Worm (Caenorhabditis elegans) whole organism, late embryonic: ENCODE measurements around the gene arrd-17.

Experiments
- C38D4.7 ChIP-seq: fragments of 200-800 bp; sonication (Bioruptor generic); optimal IDR thresholded peaks from 2 replicates; lab custom pipeline; 2018; ENCODE audit warnings: mild to moderate bottlenecking, missing genetic modification characterization, moderate library complexity, missing compliant biosample characterization
- F13H6.1 ChIP-seq: sonication (generic microtip); optimal IDR thresholded peaks from 2 replicates; lab custom pipeline; 2016; ENCODE audit warnings: missing genetic modification characterization, missing compliant biosample characterization
- K02D7.2 ChIP-seq: sonication (generic microtip); optimal IDR thresholded peaks from 2 replicates; lab custom pipeline; 2017; ENCODE audit warnings: mild to moderate bottlenecking, missing genetic modification characterization, missing compliant biosample characterization
- Y22D7AL.16 ChIP-seq: sonication (generic microtip); optimal IDR thresholded peaks from 2 replicates; lab custom pipeline; 2016; ENCODE audit warnings: missing genetic modification characterization, missing compliant biosample characterization
- ahr-1 ChIP-seq: sonication (generic microtip); optimal IDR thresholded peaks from 2 replicates; lab custom pipeline; 2016; ENCODE audit warnings: missing genetic modification characterization, missing compliant biosample characterization
- ceh-18 ChIP-seq: sonication (generic microtip); optimal IDR thresholded peaks from 2 replicates; lab custom pipeline; 2016; ENCODE audit warnings: missing genetic modification characterization, missing compliant biosample characterization
- ceh-2 ChIP-seq: sonication (generic microtip); optimal IDR thresholded peaks from 2 replicates; lab custom pipeline; 2016; ENCODE audit warnings: missing genotype, missing genetic modification characterization, missing compliant biosample characterization
- ceh-22 ChIP-seq: sonication (generic microtip); optimal IDR thresholded peaks from 2 replicates; lab custom pipeline; 2017; ENCODE audit warnings: missing biosample characterization, missing genetic modification characterization
- ceh-24 ChIP-seq: sonication (generic microtip); optimal IDR thresholded peaks from 2 replicates; lab custom pipeline; 2016; ENCODE audit warnings: mild to moderate bottlenecking, missing genetic modification characterization, missing compliant biosample characterization
- ceh-34 ChIP-seq: sonication (generic microtip); optimal IDR thresholded peaks from 2 replicates; lab custom pipeline; 2016; ENCODE audit warnings: mild to moderate bottlenecking, missing genetic modification characterization, missing compliant biosample characterization
- ceh-9 ChIP-seq: sonication (generic microtip); optimal IDR thresholded peaks from 2 replicates; lab custom pipeline; 2016; ENCODE audit warnings: mild to moderate bottlenecking, missing genetic modification characterization, inconsistent platforms, missing compliant biosample characterization
- che-1 ChIP-seq: sonication (generic microtip); optimal IDR thresholded peaks from 2 replicates; lab custom pipeline; 2016; ENCODE audit warnings: mild to moderate bottlenecking, missing genetic modification characterization, missing compliant biosample characterization
- dve-1 ChIP-seq: sonication (generic microtip); optimal IDR thresholded peaks from 2 replicates; lab custom pipeline; 2017; ENCODE audit warnings: antibody characterized with exemption, mild to moderate bottlenecking, missing genetic modification characterization, missing compliant biosample characterization
- ets-4 ChIP-seq: sonication (generic microtip); optimal IDR thresholded peaks from 2 replicates; lab custom pipeline; 2016; ENCODE audit warnings: missing genetic modification characterization, missing compliant biosample characterization
- eyg-1 ChIP-seq: sonication (generic microtip); optimal IDR thresholded peaks from 2 replicates; lab custom pipeline; 2016; ENCODE audit warnings: missing genotype, missing genetic modification characterization, missing compliant biosample characterization
- fax-1 ChIP-seq: sonication (generic microtip); optimal IDR thresholded peaks from 2 replicates; lab custom pipeline; 2016; ENCODE audit warnings: missing genotype, missing genetic modification characterization, missing compliant biosample characterization
- fkh-10 ChIP-seq: fragments of 150-350 bp; optimal IDR thresholded peaks from 2 replicates; lab custom pipeline; 2014; ENCODE audit warnings: missing biosample characterization, missing genetic modification reagents, missing genetic modification characterization
- fkh-6 ChIP-seq: sonication (generic microtip); optimal IDR thresholded peaks from 2 replicates; lab custom pipeline; 2016; ENCODE audit warnings: missing genetic modification characterization, missing compliant biosample characterization
- hlh-13 ChIP-seq: fragments of 200-800 bp; sonication (Bioruptor generic); optimal IDR thresholded peaks from 2 replicates; lab custom pipeline; 2018; ENCODE audit warnings: mild to moderate bottlenecking, missing genetic modification characterization, missing compliant biosample characterization
- hlh-15 ChIP-seq: sonication (generic microtip); optimal IDR thresholded peaks from 2 replicates; lab custom pipeline; 2016; ENCODE audit warnings: missing genetic modification characterization, missing compliant biosample characterization
- hlh-30 ChIP-seq: sonication (generic microtip); optimal IDR thresholded peaks from 2 replicates; lab custom pipeline; 2017; ENCODE audit warnings: antibody characterized with exemption, missing genetic modification characterization, missing compliant biosample characterization; ENCODE audit not compliant: insufficient read depth
- hlh-8 ChIP-seq: sonication (generic microtip); optimal IDR thresholded peaks from 2 replicates; lab custom pipeline; 2016; ENCODE audit warnings: missing genotype, missing genetic modification characterization, missing compliant biosample characterization
- lim-6 ChIP-seq: sonication (generic microtip); optimal IDR thresholded peaks from 2 replicates; lab custom pipeline; 2016; ENCODE audit warnings: missing genetic modification characterization, missing compliant biosample characterization
- madf-2 ChIP-seq: sonication (generic microtip); optimal IDR thresholded peaks from 2 replicates; lab custom pipeline; 2017; ENCODE audit warnings: missing genetic modification characterization, missing compliant biosample characterization
- mec-3 ChIP-seq: sonication (generic microtip); optimal IDR thresholded peaks from 2 replicates; lab custom pipeline; 2016; ENCODE audit warnings: borderline replicate concordance, missing genetic modification characterization, missing compliant biosample characterization
- npax-4 ChIP-seq: sonication (generic microtip); optimal IDR thresholded peaks from 2 replicates; lab custom pipeline; 2016; ENCODE audit warnings: missing genetic modification characterization, missing compliant biosample characterization
- odd-2 ChIP-seq: sonication (generic microtip); optimal IDR thresholded peaks from 2 replicates; lab custom pipeline; 2017; ENCODE audit warnings: antibody characterized with exemption, mild to moderate bottlenecking, missing genetic modification characterization, missing compliant biosample characterization
- pag-3 ChIP-seq: sonication (generic microtip); optimal IDR thresholded peaks from 2 replicates; lab custom pipeline; 2016; ENCODE audit warnings: missing compliant biosample characterization, missing genetic modification characterization, borderline replicate concordance
- pat-9 ChIP-seq: fragments of 200-800 bp; sonication (Bioruptor generic); optimal IDR thresholded peaks from 2 replicates; lab custom pipeline; 2018; ENCODE audit warnings: mild to moderate bottlenecking, missing genetic modification characterization, moderate library complexity, missing compliant biosample characterization
- pax-1 ChIP-seq: fragments of 150-350 bp; optimal IDR thresholded peaks from 2 replicates; lab custom pipeline; 2014; ENCODE audit warnings: missing biosample characterization, missing genetic modification characterization
- pha-4 ChIP-seq: fragments of 150-350 bp; optimal IDR thresholded peaks from 2 replicates; lab custom pipeline; 2018; ENCODE audit warnings: missing biosample characterization, missing genetic modification reagents, missing genetic modification characterization
- pqm-1 ChIP-seq: sonication (generic microtip); optimal IDR thresholded peaks from 2 replicates; lab custom pipeline; 2016; ENCODE audit warnings: missing genetic modification characterization, missing compliant biosample characterization
- pros-1 ChIP-seq: fragments of 150-350 bp; optimal IDR thresholded peaks from 2 replicates; lab custom pipeline; 2014; ENCODE audit warnings: missing biosample characterization, missing genetic modification reagents, missing genetic modification characterization
- rnt-1 ChIP-seq: sonication (generic microtip); optimal IDR thresholded peaks from 2 replicates; lab custom pipeline; 2016; ENCODE audit warnings: missing genetic modification characterization, missing compliant biosample characterization
- sdc-2 ChIP-seq: sonication (generic microtip); optimal IDR thresholded peaks from 2 replicates; lab custom pipeline; 2016; ENCODE audit warnings: missing genotype, missing genetic modification characterization, missing compliant biosample characterization
- sox-2 ChIP-seq: fragments of 200-800 bp; sonication (Bioruptor generic); IDR thresholded peaks from 2 replicates; pipeline ENCODE4 v1.3.6; 2022; ENCODE audit warnings: missing genetic modification reagents, missing genetic modification characterization, missing compliant biosample characterization
- tbx-2 ChIP-seq: sonication (generic microtip); optimal IDR thresholded peaks from 2 replicates; lab custom pipeline; 2016; ENCODE audit warnings: missing genetic modification characterization, missing compliant biosample characterization
- unc-42 ChIP-seq: sonication (generic microtip); optimal IDR thresholded peaks from 2 replicates; lab custom pipeline; 2016; ENCODE audit warnings: missing genotype, missing genetic modification characterization, missing compliant biosample characterization
- unc-55 ChIP-seq: sonication (generic microtip); optimal IDR thresholded peaks from 2 replicates; lab custom pipeline; 2017; ENCODE audit warnings: missing biosample characterization, missing genetic modification reagents, missing genetic modification characterization
- unc-86 ChIP-seq: sonication (generic microtip); optimal IDR thresholded peaks from 2 replicates; lab custom pipeline; 2016; ENCODE audit warnings: missing genetic modification characterization, missing compliant biosample characterization
- zip-5 ChIP-seq: sonication (generic microtip); optimal IDR thresholded peaks from 2 replicates; lab custom pipeline; 2016; ENCODE audit warnings: missing genetic modification characterization, missing compliant biosample characterization

The arrd-17 gene

ce11 chrIII:13643534-13643933 is 12.9 kb upstream of the arrd-17 start, which contains the start of the genes drr-2 and set-16 (continued):
- TF ChIP-seq npax-4 (tag; lab: Kevin White, UChicago) (no peak), hlh-30 (tag; lab: Kevin White, UChicago) (peak; percentile 37), zip-5 (tag; lab: Kevin White, UChicago) (no peak), C38D4.7 (GFP tag; lab: Kevin White, UChicago) (no peak), fkh-10 (GFP tag; lab: Kevin White, UChicago) (peak; percentile 43), ets-4 (tag; lab: Kevin White, UChicago) (peak; percentile 72), pax-1 (peak; percentile 91), F13H6.1 (tag; lab: Kevin White, UChicago) (peak; percentile 40), rnt-1 (tag; lab: Kevin White, UChicago) (peak; percentile 84), Y22D7AL.16 (tag; lab: Kevin White, UChicago) (no peak), fkh-6 (tag; lab: Kevin White, UChicago) (no peak), hlh-15 (tag; lab: Kevin White, UChicago) (no peak), unc-55 (peak; percentile 94), dve-1 (tag; lab: Kevin White, UChicago) (peak; percentile 92), eyg-1 (no peak), pha-4 (tag; lab: Kevin White, UChicago) (no peak)

ce11 chrIII:13642776-13643175 is 12.2 kb upstream of the arrd-17 start:
- no peak for TF ChIP-seq pqm-1 (tag; lab: Kevin White, UChicago)
- no peak for TF ChIP-seq hlh-13
- no peak for TF ChIP-seq mec-3 (tag; lab: Kevin White, UChicago)
- no peak for TF ChIP-seq hlh-15 (tag; lab: Kevin White, UChicago)
- no peak for TF ChIP-seq fax-1 (tag; lab: Kevin White, UChicago)
- no peak for TF ChIP-seq che-1 (tag; lab: Kevin White, UChicago)
- TF ChIP-seq pag-3 (tag; lab: Kevin White, UChicago): no peak
- no peak for TF ChIP-seq unc-86 (tag; lab: Kevin White, UChicago)
- TF ChIP-seq ceh-9 (tag; lab: Kevin White, UChicago): no peak
- TF ChIP-seq K02D7.2 (tag; lab: Kevin White, UChicago): no peak
- no peak for TF ChIP-seq ceh-18 (tag; lab: Kevin White, UChicago)
- no peak for TF ChIP-seq hlh-8 (tag; lab: Kevin White, UChicago)

DNA sequence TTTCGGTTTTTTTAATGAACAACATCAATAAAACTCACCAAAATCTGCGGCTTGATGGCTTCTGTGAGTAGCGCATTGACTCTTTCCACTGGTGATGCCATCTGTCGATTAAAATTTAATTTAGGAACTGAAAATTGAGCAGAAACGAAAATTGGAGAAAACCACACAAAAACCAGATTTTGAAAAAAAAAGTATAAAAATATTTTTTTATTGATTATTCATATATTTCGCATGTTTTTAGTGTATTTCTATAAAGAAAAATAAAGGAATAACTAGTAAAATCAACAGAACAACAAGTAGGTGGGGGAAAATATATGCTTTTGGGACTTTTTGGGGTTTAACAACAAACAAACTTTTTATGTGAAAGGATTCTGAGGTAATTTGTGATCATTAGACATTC is 11.6 kb upstream of the arrd-17 start, which contains the start of gene T12D8.10:
TSS of gene T12D8.10 (minus strand) at position 101 of the 400 bp plus-strand sequence.
- no peak for TF ChIP-seq ceh-18 (tag; lab: Kevin White, UChicago)
- no peak for TF ChIP-seq ceh-24 (tag; lab: Kevin White, UChicago)
- no peak for TF ChIP-seq tbx-2 (tag; lab: Kevin White, UChicago)
- TF ChIP-seq F13H6.1 (tag; lab: Kevin White, UChicago): no peak

DNA sequence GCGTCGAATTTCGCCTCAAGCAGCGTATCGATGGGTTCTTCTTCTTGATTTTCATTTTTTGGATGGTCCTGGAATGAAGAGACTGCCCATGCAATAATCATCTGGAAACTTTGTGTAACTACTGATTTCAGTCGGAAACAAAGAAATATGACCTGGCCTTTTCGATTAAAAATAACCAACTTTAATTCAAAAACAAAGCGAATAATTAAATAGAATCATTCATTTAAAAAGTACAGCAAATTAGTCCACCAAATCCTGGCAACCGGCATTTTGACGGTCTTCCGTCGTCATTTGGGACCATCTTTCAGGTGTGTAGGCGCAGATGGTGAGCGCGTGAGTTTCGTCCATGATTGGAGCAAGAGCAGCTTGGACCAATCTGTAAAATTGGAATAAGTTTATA is 11.0 kb upstream of the arrd-17 start, which contains the start of gene acbp-5:
TSS of gene acbp-5 (minus strand) at position 101 of the 400 bp plus-strand sequence.
- TF ChIP-seq lim-6 (tag; lab: Kevin White, UChicago): no peak
- TF ChIP-seq ceh-34 (tag; lab: Kevin White, UChicago): no peak
- no peak for TF ChIP-seq ahr-1 (tag; lab: Kevin White, UChicago)
- TF ChIP-seq sdc-2 (tag; lab: Kevin White, UChicago): no peak
- no peak for TF ChIP-seq unc-55
- TF ChIP-seq K02D7.2 (tag; lab: Kevin White, UChicago): no peak
- no peak for TF ChIP-seq sox-2
- TF ChIP-seq eyg-1: no peak
- TF ChIP-seq unc-42 (tag; lab: Kevin White, UChicago): no peak
- TF ChIP-seq hlh-8 (tag; lab: Kevin White, UChicago): no peak
- no peak for TF ChIP-seq odd-2
- no peak for TF ChIP-seq madf-2 (tag; lab: Kevin White, UChicago)
- TF ChIP-seq ceh-22 (tag; lab: Kevin White, UChicago): no peak
- TF ChIP-seq ceh-2: no peak
- TF ChIP-seq dve-1 (tag; lab: Kevin White, UChicago): no peak
- no peak for TF ChIP-seq fkh-6 (tag; lab: Kevin White, UChicago)
- no peak for TF ChIP-seq pat-9 (tag; lab: Kevin White, UChicago)
- no peak for TF ChIP-seq Y22D7AL.16 (tag; lab: Kevin White, UChicago)
- no peak for TF ChIP-seq pros-1
- TF ChIP-seq hlh-30 (tag; lab: Kevin White, UChicago): no peak
